Fruit fly (Drosophila melanogaster) whole organism, embryonic: ENCODE measurements around the gene CG34301.

Experiments
- Atf-2 ChIP-seq: fragments of 200-800 bp; sonication (Bioruptor generic); optimal IDR thresholded peaks from 2 replicates; lab custom pipeline; 2016; ENCODE audit warnings: missing biosample characterization, missing genetic modification characterization
- BEAF-32 ChIP-seq: fragments of 200-800 bp; sonication (Bioruptor generic); optimal IDR thresholded peaks from 3 replicates; lab custom pipeline; 2017; ENCODE audit warnings: missing biosample characterization, missing genetic modification characterization, mild to moderate bottlenecking, moderate library complexity, missing genetic modification reagents
- CG10431 ChIP-seq: fragments of 200-800 bp; sonication (Bioruptor generic); optimal IDR thresholded peaks from 3 replicates; lab custom pipeline; 2018; ENCODE audit warnings: missing biosample characterization, mild to moderate bottlenecking, missing genetic modification characterization
- CG10959 ChIP-seq: fragments of 200-800 bp; sonication (Bioruptor generic); IDR thresholded peaks from 2 replicates; pipeline ENCODE4 v1.3.6; 2022; ENCODE audit warnings: missing biosample characterization, missing genetic modification characterization
- CG12219 ChIP-seq: fragments of 200-800 bp; sonication (Bioruptor generic); optimal IDR thresholded peaks from 3 replicates; lab custom pipeline; 2018; ENCODE audit warnings: missing biosample characterization, mild to moderate bottlenecking, missing genetic modification characterization
- CG1233 ChIP-seq: fragments of 200-800 bp; sonication (Bioruptor generic); optimal IDR thresholded peaks from 4 replicates; lab custom pipeline; 2018; ENCODE audit warnings: missing biosample characterization, mild to moderate bottlenecking, missing genetic modification characterization
- CG12391 ChIP-seq: fragments of 200-800 bp; sonication (Bioruptor generic); optimal IDR thresholded peaks from 3 replicates; lab custom pipeline; 2018; ENCODE audit warnings: missing biosample characterization, mild to moderate bottlenecking, missing genetic modification characterization, moderate library complexity
- CG13894 ChIP-seq: fragments of 200-800 bp; sonication (Bioruptor generic); optimal IDR thresholded peaks from 3 replicates; lab custom pipeline; 2018; ENCODE audit warnings: missing biosample characterization, mild to moderate bottlenecking, missing genetic modification characterization, moderate library complexity
- CG14441 ChIP-seq: fragments of 200-800 bp; sonication (Bioruptor generic); IDR thresholded peaks from 2 replicates; pipeline ENCODE4 v1.3.6; 2022; ENCODE audit warnings: missing biosample characterization, missing genetic modification characterization
- CG1792 ChIP-seq: fragments of 200-800 bp; sonication (Bioruptor generic); optimal IDR thresholded peaks from 2 replicates; lab custom pipeline; 2016; ENCODE audit warnings: missing biosample characterization, missing genetic modification characterization
- CG18764 ChIP-seq: fragments of 200-800 bp; sonication (Bioruptor generic); optimal IDR thresholded peaks from 3 replicates; lab custom pipeline; 2016; ENCODE audit warnings: missing biosample characterization, missing genetic modification characterization
- CG2120 ChIP-seq: fragments of 200-800 bp; sonication (Bioruptor generic); optimal IDR thresholded peaks from 3 replicates; lab custom pipeline; 2016; ENCODE audit warnings: missing biosample characterization, missing genetic modification characterization
- CG30020 ChIP-seq: fragments of 200-800 bp; optimal IDR thresholded peaks from 2 replicates; lab custom pipeline; 2019; ENCODE audit warnings: missing biosample characterization, mild to moderate bottlenecking, missing genetic modification characterization, moderate library complexity
- CG8944 ChIP-seq: fragments of 200-800 bp; sonication (Bioruptor generic); optimal IDR thresholded peaks from 3 replicates; lab custom pipeline; 2016; ENCODE audit warnings: missing biosample characterization, missing genetic modification characterization
- CG9215 ChIP-seq: fragments of 200-800 bp; sonication (Bioruptor generic); IDR thresholded peaks from 2 replicates; pipeline ENCODE4 v1.3.6; 2022; ENCODE audit warnings: missing biosample characterization, missing genetic modification characterization
- CG9797 ChIP-seq: fragments of 200-800 bp; sonication (Bioruptor generic); optimal IDR thresholded peaks from 3 replicates; lab custom pipeline; 2018; ENCODE audit warnings: missing biosample characterization, mild to moderate bottlenecking, missing genetic modification characterization
- Camta ChIP-seq: fragments of 200-800 bp; sonication (Bioruptor generic); optimal IDR thresholded peaks from 2 replicates; lab custom pipeline; 2016; ENCODE audit warnings: missing biosample characterization, missing genetic modification characterization
- D19A ChIP-seq: fragments of 200-800 bp; optimal IDR thresholded peaks from 3 replicates; lab custom pipeline; 2019; ENCODE audit warnings: missing biosample characterization, mild to moderate bottlenecking, missing genetic modification characterization, moderate library complexity
- Dek ChIP-seq: fragments of 200-800 bp; sonication (Bioruptor generic); optimal IDR thresholded peaks from 3 replicates; lab custom pipeline; 2019; ENCODE audit warnings: missing biosample characterization, mild to moderate bottlenecking, missing genetic modification characterization, moderate library complexity
- Jarid2 ChIP-seq: fragments of 200-800 bp; sonication (Bioruptor generic); optimal IDR thresholded peaks from 3 replicates; lab custom pipeline; 2017; ENCODE audit warnings: mild to moderate bottlenecking, missing biosample characterization, missing genetic modification reagents, missing genetic modification characterization
- Lhr ChIP-seq: fragments of 200-800 bp; sonication (Bioruptor generic); optimal IDR thresholded peaks from 3 replicates; lab custom pipeline; 2017; ENCODE audit warnings: mild to moderate bottlenecking, missing biosample characterization, missing genetic modification reagents, missing genetic modification characterization
- Meics ChIP-seq: fragments of 200-800 bp; sonication (Bioruptor generic); optimal IDR thresholded peaks from 2 replicates; lab custom pipeline; 2017; ENCODE audit warnings: missing biosample characterization, mild to moderate bottlenecking, missing genetic modification characterization
- Mrtf ChIP-seq: fragments of 200-800 bp; sonication (Bioruptor generic); IDR thresholded peaks from 3 replicates; pipeline ENCODE4 v1.3.6; 2022; ENCODE audit warnings: missing biosample characterization, missing genetic modification characterization
- Optix ChIP-seq: fragments of 200-800 bp; sonication (Bioruptor generic); IDR thresholded peaks from 3 replicates; pipeline ENCODE4 v1.3.6; 2022; ENCODE audit warnings: missing biosample characterization, missing genetic modification characterization
- Pdp1 ChIP-seq, 2 experiments: fragments of 200-800 bp; sonication (Bioruptor generic); optimal IDR thresholded peaks; 3 replicates each; lab custom pipeline; 2016; ENCODE audit warnings: missing biosample characterization in 2 of 2, missing genetic modification characterization in 2 of 2, mild to moderate bottlenecking in 1 of 2, moderate library complexity in 1 of 2
- Xbp1 ChIP-seq: fragments of 200-800 bp; sonication (Bioruptor generic); optimal IDR thresholded peaks from 3 replicates; lab custom pipeline; 2016; ENCODE audit warnings: missing biosample characterization, mild to moderate bottlenecking, missing genetic modification characterization
- al ChIP-seq: fragments of 200-800 bp; sonication (Bioruptor generic); IDR thresholded peaks from 2 replicates; pipeline ENCODE4 v1.3.6; 2022; ENCODE audit warnings: missing biosample characterization, missing genetic modification characterization
- cg ChIP-seq: fragments of 200-800 bp; sonication (Bioruptor generic); optimal IDR thresholded peaks from 3 replicates; lab custom pipeline; 2019; ENCODE audit warnings: missing biosample characterization, mild to moderate bottlenecking, missing genetic modification characterization, moderate library complexity
- chinmo ChIP-seq: fragments of 200-800 bp; sonication (Bioruptor generic); IDR thresholded peaks from 4 replicates; pipeline ENCODE4 v1.3.6; 2022; ENCODE audit warnings: missing biosample characterization, missing genetic modification characterization; ENCODE audit not compliant: partially characterized antibody
- ci ChIP-seq: fragments of 200-800 bp; sonication (Bioruptor generic); IDR thresholded peaks from 3 replicates; pipeline ENCODE4 v1.3.6; 2022; ENCODE audit warnings: missing biosample characterization, missing genetic modification characterization
- corto ChIP-seq: fragments of 200-800 bp; sonication (Bioruptor generic); optimal IDR thresholded peaks from 2 replicates; lab custom pipeline; 2016; ENCODE audit warnings: missing biosample characterization, mild to moderate bottlenecking, missing genetic modification characterization, moderate library complexity
- eve ChIP-seq, 2 experiments: fragments of >200 bp; optimal IDR thresholded peaks; 2 replicates each; lab custom pipeline; 2017; ENCODE audit warnings: missing biosample characterization in 2 of 2, missing genetic modification characterization in 2 of 2
- gce ChIP-seq: fragments of 200-800 bp; sonication (Bioruptor generic); IDR thresholded peaks from 3 replicates; pipeline ENCODE4 v1.3.6; 2022; ENCODE audit warnings: missing biosample characterization, missing genetic modification characterization
- gcm2 ChIP-seq: fragments of 200-800 bp; sonication (Bioruptor generic); optimal IDR thresholded peaks from 2 replicates; lab custom pipeline; 2016; ENCODE audit warnings: missing biosample characterization, missing genetic modification characterization
- gfzf ChIP-seq: fragments of 200-800 bp; sonication (Bioruptor generic); optimal IDR thresholded peaks from 2 replicates; lab custom pipeline; 2016; ENCODE audit warnings: missing biosample characterization, mild to moderate bottlenecking, missing genetic modification characterization, moderate library complexity
- hkb ChIP-seq, 2 experiments: fragments of 200-800 bp in 1 of 2; fragments of >200 bp in 1 of 2; sonication (Bioruptor generic) in 1 of 2; IDR thresholded peaks in 1 of 2; optimal IDR thresholded peaks in 1 of 2; 2 replicates each; pipeline versions ENCODE4 v1.3.6 to Lab custom; 2017 to 2022; ENCODE audit warnings: missing biosample characterization in 1 of 2, missing genetic modification characterization in 1 of 2
- lmd ChIP-seq: fragments of 200-800 bp; sonication (Bioruptor generic); IDR thresholded peaks from 2 replicates; pipeline ENCODE4 v1.3.6; 2022; ENCODE audit warnings: missing biosample characterization, missing genetic modification characterization
- luna ChIP-seq: fragments of 200-800 bp; sonication (Bioruptor generic); optimal IDR thresholded peaks from 2 replicates; lab custom pipeline; 2016; ENCODE audit warnings: missing biosample characterization, missing genetic modification characterization
- nerfin-1 ChIP-seq: fragments of 200-800 bp; sonication (Bioruptor generic); optimal IDR thresholded peaks from 3 replicates; lab custom pipeline; 2019; ENCODE audit warnings: missing biosample characterization, mild to moderate bottlenecking, missing genetic modification characterization, moderate library complexity
- nmo ChIP-seq: fragments of 200-800 bp; sonication (Bioruptor generic); optimal IDR thresholded peaks from 2 replicates; lab custom pipeline; 2018; ENCODE audit warnings: missing biosample characterization, mild to moderate bottlenecking, missing genetic modification characterization, moderate library complexity
- pfk ChIP-seq: fragments of 200-800 bp; sonication (Bioruptor generic); optimal IDR thresholded peaks from 2 replicates; lab custom pipeline; 2018; ENCODE audit warnings: missing biosample characterization, mild to moderate bottlenecking, missing genetic modification characterization, moderate library complexity
- pnt ChIP-seq: fragments of 200-800 bp; sonication (Bioruptor generic); optimal IDR thresholded peaks from 3 replicates; lab custom pipeline; 2016; ENCODE audit warnings: missing biosample characterization, missing genetic modification characterization
- pros ChIP-seq: fragments of 200-800 bp; sonication (Bioruptor generic); optimal IDR thresholded peaks from 3 replicates; lab custom pipeline; 2019; ENCODE audit warnings: missing biosample characterization, mild to moderate bottlenecking, missing genetic modification characterization, moderate library complexity
- sens ChIP-seq: fragments of 200-800 bp; sonication (Bioruptor generic); peaks from one replicate; lab custom pipeline; 2016; ENCODE audit warnings: missing biosample characterization, missing genetic modification characterization
- slou ChIP-seq: fragments of 200-800 bp; sonication (Bioruptor generic); optimal IDR thresholded peaks from 3 replicates; lab custom pipeline; 2016; ENCODE audit warnings: missing biosample characterization, missing genetic modification characterization
- tin ChIP-seq: fragments of 200-800 bp; sonication (Bioruptor generic); optimal IDR thresholded peaks from 3 replicates; lab custom pipeline; 2016; ENCODE audit warnings: missing biosample characterization, missing genetic modification characterization
- ttk ChIP-seq: fragments of 200-800 bp; sonication (Bioruptor generic); IDR thresholded peaks from 2 replicates; pipeline ENCODE4 v2.1.2; 2022; ENCODE audit warnings: missing biosample characterization, missing genetic modification characterization
- z ChIP-seq: fragments of 200-800 bp; sonication (Bioruptor generic); IDR thresholded peaks from 3 replicates; pipeline ENCODE4 v1.3.6; 2022; ENCODE audit warnings: missing biosample characterization, missing genetic modification characterization
- zf30C ChIP-seq: fragments of 200-800 bp; sonication (Bioruptor generic); optimal IDR thresholded peaks from 3 replicates; lab custom pipeline; 2018; ENCODE audit warnings: missing biosample characterization, mild to moderate bottlenecking, missing genetic modification characterization

CG34301 gene

dm6 chr3R:8812342-8812966 lies 39.2 kb downstream of the CG34301 start (continued):
- no peak for TF ChIP-seq zf30C (GFP tag; lab: Kevin White, UChicago)
- peak; percentile 82 for TF ChIP-seq pros (GFP tag; lab: Kevin White, UChicago)
- TF ChIP-seq eve (GFP tag; optimal IDR thresholded peaks at IDR 0.05; lab: Kevin White, UChicago) = peak in 1 of 2 experiments; percentile 83
- peak; percentile 53 for TF ChIP-seq nmo (GFP tag; lab: Kevin White, UChicago)
- peak; percentile 48 for TF ChIP-seq lmd (GFP tag; lab: Robert Waterston, UW)
- TF ChIP-seq CG10959 (GFP tag; lab: Robert Waterston, UW) = peak; percentile 17; the same call in 1 of the 2 replicates
- TF ChIP-seq al (GFP tag; lab: Robert Waterston, UW) = peak; percentile 46; the same call in 1 of the 2 replicates
- no peak for TF ChIP-seq CG30020
- TF ChIP-seq Jarid2 (GFP tag; lab: Kevin White, UChicago) = no peak
- TF ChIP-seq Mrtf (GFP tag; lab: Robert Waterston, UW) = peak; percentile 33; the same call in 1 of the 3 replicates
- peak; percentile 58; the same call in 1 of the 2 replicates for TF ChIP-seq CG9215 (GFP tag; lab: Robert Waterston, UW)
- TF ChIP-seq Dek (tag; lab: Kevin White, UChicago) = no peak
- no peak for TF ChIP-seq z (GFP tag; lab: Robert Waterston, UW)
- TF ChIP-seq slou (GFP tag; lab: Kevin White, UChicago) = peak; percentile 45
- peak; percentile 31 for TF ChIP-seq D19A (tag; lab: Kevin White, UChicago)
- TF ChIP-seq CG12219 (GFP tag; lab: Kevin White, UChicago) = peak; percentile 36
- no peak for TF ChIP-seq luna
- peak; percentile 10 for TF ChIP-seq CG18764 (GFP tag; lab: Kevin White, UChicago)
- peak; percentile 46; the same call in 1 of the 2 replicates for TF ChIP-seq ttk (GFP tag; lab: Robert Waterston, UW)
- TF ChIP-seq corto = no peak
- 0 out of 4 replicates have a peak, but pooled peaks have one; percentile 13 for TF ChIP-seq chinmo (GFP tag; lab: Robert Waterston, UW)
- no peak for TF ChIP-seq nerfin-1 (tag; lab: Kevin White, UChicago)
- peak; percentile 17 for TF ChIP-seq pnt (GFP tag; lab: Kevin White, UChicago)
- TF ChIP-seq Xbp1 (GFP tag; lab: Kevin White, UChicago) = peak; percentile 58
- TF ChIP-seq CG12391 (tag; lab: Kevin White, UChicago) = peak; percentile 26
- TF ChIP-seq CG8944 = peak; percentile 31
- TF ChIP-seq CG10431 (GFP tag; lab: Kevin White, UChicago) = no peak
- TF ChIP-seq Pdp1 (GFP tag; optimal IDR thresholded peaks at IDR 0.05; lab: Kevin White, UChicago) = peak; percentile 32 to 56
- TF ChIP-seq Optix (GFP tag; lab: Robert Waterston, UW) = no peak
- 0 out of 3 replicates have a peak, but pooled peaks have one; percentile 10 for TF ChIP-seq gce (GFP tag; lab: Robert Waterston, UW)
- TF ChIP-seq ci (GFP tag; lab: Robert Waterston, UW) = peak; percentile 73; the same call in 2 of the 3 replicates
- peak; percentile 41 for TF ChIP-seq gcm2 (GFP tag; lab: Kevin White, UChicago)
- TF ChIP-seq Atf-2 (GFP tag; lab: Kevin White, UChicago) = peak; percentile 42
- TF ChIP-seq gfzf = no peak
- peak; percentile 31 for TF ChIP-seq CG2120 (GFP tag; lab: Kevin White, UChicago)
- TF ChIP-seq BEAF-32 (GFP tag; lab: Kevin White, UChicago) = no peak
- TF ChIP-seq CG14441 (GFP tag; lab: Robert Waterston, UW) = peak; percentile 70
- peak; percentile 88 for TF ChIP-seq CG13894
- no peak for TF ChIP-seq CG1233 (GFP tag; lab: Kevin White, UChicago)
- TF ChIP-seq sens (GFP tag; lab: Kevin White, UChicago) = peak; percentile 92
- TF ChIP-seq CG1792 (GFP tag; lab: Kevin White, UChicago) = peak; percentile 13
- TF ChIP-seq cg (GFP tag; lab: Kevin White, UChicago) = peak; percentile 43
- TF ChIP-seq Lhr = no peak
- peak; percentile 19 for TF ChIP-seq tin (GFP tag; lab: Kevin White, UChicago)
- TF ChIP-seq hkb (optimal IDR thresholded peaks at IDR 0.05; lab: Kevin White, UChicago) = no peak
- TF ChIP-seq hkb (GFP tag; IDR thresholded peaks at IDR 0.05; lab: Robert Waterston, UW) = peak; percentile 64
- TF ChIP-seq Camta (GFP tag; lab: Kevin White, UChicago) = peak; percentile 40
- TF ChIP-seq Meics (GFP tag; lab: Kevin White, UChicago) = no peak
- peak; percentile 34 for TF ChIP-seq pfk (GFP tag; lab: Kevin White, UChicago)
- no peak for TF ChIP-seq CG9797 (GFP tag; lab: Kevin White, UChicago)
